Worm (Caenorhabditis elegans): ENCODE data around the gene cam-1.

The cam-1 gene

ce11 chrII:9261931-9262562 lies 48.1 kb downstream of the cam-1 start, which contains the start of gene aqp-2:
aqp-2 (minus strand) TSS chrII:9261981.
- TF ChIP-seq hmg-4 (GFP tag; optimal IDR thresholded peaks at IDR 0.05) (peak; percentile 48), aly-1 (tag; optimal IDR thresholded peaks at IDR 0.05) (no peak), hmbx-1 (tag; optimal IDR thresholded peaks at IDR 0.05) (no peak), F13C5.2 (tag; optimal IDR thresholded peaks at IDR 0.05) (no peak), scrt-1 (GFP tag; IDR thresholded peaks at IDR 0.05) (no peak), sea-1 (GFP tag; conservative IDR thresholded peaks at IDR 0.05) (no peak), hnd-1 (tag; optimal IDR thresholded peaks at IDR 0.05) (no peak), tbx-37 (GFP tag; conservative IDR thresholded peaks at IDR 0.05) (no peak)

ce11 chrII:9261403-9261802 lies 48.7 kb downstream of the cam-1 start:
- TF ChIP-seq B0310.2 (tag; optimal IDR thresholded peaks at IDR 0.05) (no peak), flt-1 (GFP tag; IDR thresholded peaks at IDR 0.05) (no peak), scrt-1 (GFP tag; IDR thresholded peaks at IDR 0.05) (no peak), ceh-13 (GFP tag; optimal IDR thresholded peaks at IDR 0.05) (no peak), ets-7 (tag; optimal IDR thresholded peaks at IDR 0.05) (no peak), hnd-1 (tag; optimal IDR thresholded peaks at IDR 0.05) (no peak), F13C5.2 (tag; optimal IDR thresholded peaks at IDR 0.05) (no peak), ama-1 (optimal IDR thresholded peaks at IDR 0.05) (no peak), tra-4 (tag; optimal IDR thresholded peaks at IDR 0.05) (no peak)

DNA sequence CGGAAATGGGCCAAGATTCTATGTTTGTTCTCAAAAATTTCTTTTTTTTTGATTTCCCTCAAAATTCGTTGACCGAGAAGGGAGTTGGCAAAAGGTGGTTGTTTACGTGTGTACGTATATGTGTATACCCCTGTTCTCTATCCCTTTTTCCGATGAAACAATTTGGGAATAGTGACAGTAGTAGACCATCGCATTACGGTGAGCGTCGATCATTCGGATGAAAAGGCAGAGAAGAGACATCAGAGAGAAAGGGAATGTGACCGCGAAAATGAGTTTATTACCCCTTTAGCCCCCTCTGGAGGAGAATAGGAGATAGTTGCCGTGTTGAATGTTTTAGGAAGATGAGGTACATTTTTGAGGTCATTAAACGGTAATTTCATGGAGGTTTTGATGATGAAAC lies 50.1 kb downstream of the cam-1 start:
- TF ChIP-seq ama-1 (optimal IDR thresholded peaks at IDR 0.05) (no peak), hmg-4 (GFP tag; optimal IDR thresholded peaks at IDR 0.05) (peak; percentile 25), F13C5.2 (tag; optimal IDR thresholded peaks at IDR 0.05) (no peak), flt-1 (GFP tag; IDR thresholded peaks at IDR 0.05) (no peak), B0310.2 (tag; optimal IDR thresholded peaks at IDR 0.05) (no peak)

DNA sequence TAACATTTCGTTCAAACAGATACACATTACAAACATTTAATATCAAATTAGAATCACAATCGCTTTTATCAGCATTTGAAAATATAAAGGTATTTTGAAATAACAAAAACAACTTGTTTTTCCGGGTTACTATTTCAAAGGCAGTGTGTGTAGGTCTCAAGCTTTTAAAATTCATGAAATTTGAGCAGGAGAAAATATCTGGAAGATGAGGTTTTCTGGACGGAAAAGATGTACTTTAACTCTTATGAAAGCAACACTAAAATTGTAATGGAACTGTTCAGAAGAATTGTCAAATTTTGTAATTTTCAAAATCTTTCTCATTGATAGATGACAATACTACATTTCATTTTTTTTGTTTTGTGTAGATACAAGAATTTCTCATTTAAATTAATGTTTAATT lies 51.5 kb downstream of the cam-1 start:
- no peak for TF ChIP-seq F13C5.2 (tag; optimal IDR thresholded peaks at IDR 0.05)
- peak; percentile 1 for TF ChIP-seq ama-1 (optimal IDR thresholded peaks at IDR 0.05)

ce11 chrII:9258034-9258556 lies 52.0 kb downstream of the cam-1 start:
- TF ChIP-seq ama-1 (optimal IDR thresholded peaks at IDR 0.05) (peak; percentile 80), hmg-4 (GFP tag; optimal IDR thresholded peaks at IDR 0.05) (peak; percentile 35), sea-1 (GFP tag; conservative IDR thresholded peaks at IDR 0.05) (no peak), B0310.2 (tag; optimal IDR thresholded peaks at IDR 0.05) (peak; percentile 51)

ce11 chrII:9254187-9254586 lies 55.9 kb downstream of the cam-1 start, which contains the start of gene nlp-82:
nlp-82 (minus strand) TSS chrII:9254287.
- TF ChIP-seq ama-1 (optimal IDR thresholded peaks at IDR 0.05) (no peak), F13C5.2 (tag; optimal IDR thresholded peaks at IDR 0.05) (no peak), B0310.2 (tag; optimal IDR thresholded peaks at IDR 0.05) (no peak), ceh-13 (GFP tag; optimal IDR thresholded peaks at IDR 0.05) (no peak), flt-1 (GFP tag; IDR thresholded peaks at IDR 0.05) (no peak), tra-4 (tag; optimal IDR thresholded peaks at IDR 0.05) (no peak), tbx-37 (GFP tag; conservative IDR thresholded peaks at IDR 0.05) (no peak), aly-1 (tag; optimal IDR thresholded peaks at IDR 0.05) (no peak), scrt-1 (GFP tag; IDR thresholded peaks at IDR 0.05) (no peak), hnd-1 (tag; optimal IDR thresholded peaks at IDR 0.05) (no peak), pes-1 (GFP tag; IDR thresholded peaks at IDR 0.05) (no peak), hmbx-1 (tag; optimal IDR thresholded peaks at IDR 0.05) (no peak), ets-7 (tag; optimal IDR thresholded peaks at IDR 0.05) (no peak), ceh-36 (tag; optimal IDR thresholded peaks at IDR 0.05) (no peak), tbx-11 (GFP tag; IDR thresholded peaks at IDR 0.05) (no peak), hmg-4 (GFP tag; optimal IDR thresholded peaks at IDR 0.05) (no peak)

DNA sequence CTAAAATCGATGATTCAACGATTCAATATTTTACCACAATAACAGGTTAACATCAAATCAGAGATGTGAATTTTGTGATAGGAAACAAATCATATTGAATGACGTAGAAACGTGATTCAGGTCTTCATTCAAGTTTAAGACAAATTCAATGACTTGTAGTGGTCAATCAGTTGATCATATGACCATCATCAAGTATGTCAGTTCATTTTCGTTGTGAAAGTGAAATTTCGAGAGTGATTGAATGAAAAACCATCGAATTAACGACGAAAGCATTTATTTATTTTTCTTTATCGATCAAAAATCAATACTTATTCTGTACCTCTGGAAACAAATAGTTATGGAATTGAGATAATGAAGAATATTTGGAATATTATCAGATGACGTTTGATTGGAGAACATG lies 58.6 kb downstream of the cam-1 start:
- TF ChIP-seq ama-1 (optimal IDR thresholded peaks at IDR 0.05): no peak
- no peak for TF ChIP-seq pes-1 (GFP tag; IDR thresholded peaks at IDR 0.05)
- TF ChIP-seq ceh-13 (GFP tag; optimal IDR thresholded peaks at IDR 0.05): no peak
- TF ChIP-seq flt-1 (GFP tag; IDR thresholded peaks at IDR 0.05): no peak
- TF ChIP-seq tbx-11 (GFP tag; IDR thresholded peaks at IDR 0.05): no peak
- TF ChIP-seq F13C5.2 (tag; optimal IDR thresholded peaks at IDR 0.05): no peak
- TF ChIP-seq B0310.2 (tag; optimal IDR thresholded peaks at IDR 0.05): no peak
- TF ChIP-seq ets-7 (tag; optimal IDR thresholded peaks at IDR 0.05): no peak
- TF ChIP-seq tbx-37 (GFP tag; conservative IDR thresholded peaks at IDR 0.05): no peak
- no peak for TF ChIP-seq hmbx-1 (tag; optimal IDR thresholded peaks at IDR 0.05)
- TF ChIP-seq ceh-36 (tag; optimal IDR thresholded peaks at IDR 0.05): no peak
- no peak for TF ChIP-seq tra-4 (tag; optimal IDR thresholded peaks at IDR 0.05)
- TF ChIP-seq sea-1 (GFP tag; conservative IDR thresholded peaks at IDR 0.05): no peak
- TF ChIP-seq hnd-1 (tag; optimal IDR thresholded peaks at IDR 0.05): no peak
- no peak for TF ChIP-seq hmg-4 (GFP tag; optimal IDR thresholded peaks at IDR 0.05)
- no peak for TF ChIP-seq scrt-1 (GFP tag; IDR thresholded peaks at IDR 0.05)

DNA sequence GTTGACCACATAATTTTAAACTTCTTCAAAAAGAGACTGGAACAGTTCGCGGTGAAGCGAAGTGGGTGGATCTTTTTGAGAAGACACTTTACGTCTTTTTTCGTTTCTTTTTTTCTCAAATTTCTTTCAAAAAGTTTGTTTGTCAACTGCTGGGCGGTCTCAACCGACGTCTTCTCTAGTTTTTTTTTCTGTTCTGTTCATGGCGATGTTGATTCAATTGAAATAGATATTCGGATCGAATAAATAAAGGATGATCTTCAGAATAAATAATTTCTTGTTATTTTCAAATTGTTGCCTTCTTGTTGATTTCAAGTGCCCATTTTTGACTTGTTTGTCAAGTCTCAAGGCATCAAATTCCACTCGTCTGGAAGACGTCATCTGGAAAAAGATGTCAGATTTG lies 59.7 kb downstream of the cam-1 start, which contains the start of gene T26C5.4:
TSS of gene T26C5.4 (minus strand) at position 101 of the 400 bp plus-strand sequence.
- no peak for TF ChIP-seq B0310.2 (tag; optimal IDR thresholded peaks at IDR 0.05)

DNA sequence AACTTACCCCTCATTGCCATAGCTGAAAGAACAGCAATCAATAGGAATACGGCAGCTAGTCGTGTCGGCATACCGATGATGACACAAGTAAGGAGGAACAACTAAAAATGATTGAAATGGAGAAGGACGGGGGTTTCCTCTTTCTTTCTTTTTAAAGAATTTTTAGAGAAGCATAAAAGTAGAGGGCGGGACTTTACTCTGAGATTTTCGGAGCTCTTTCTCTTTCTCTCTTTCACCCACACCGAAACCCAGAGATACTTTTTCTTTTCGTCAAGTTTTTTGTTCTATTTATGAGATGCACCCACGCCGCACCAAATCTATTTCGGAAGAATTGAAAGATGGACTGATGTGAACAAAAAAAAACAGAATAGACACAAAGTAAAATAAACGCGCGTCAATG lies 63.5 kb downstream of the cam-1 start, which contains the start of gene T26C5.5:
TSS of gene T26C5.5 (minus strand) at position 101 of the 400 bp plus-strand sequence.
- TF ChIP-seq aly-1 (tag; optimal IDR thresholded peaks at IDR 0.05): no peak
- no peak for TF ChIP-seq tbx-37 (GFP tag; conservative IDR thresholded peaks at IDR 0.05)
- TF ChIP-seq B0310.2 (tag; optimal IDR thresholded peaks at IDR 0.05): no peak
- TF ChIP-seq pes-1 (GFP tag; IDR thresholded peaks at IDR 0.05): no peak
- TF ChIP-seq sea-1 (GFP tag; conservative IDR thresholded peaks at IDR 0.05): no peak

All from whole organism, early embryonic.